Worm (Caenorhabditis elegans) whole organism, L4/young adult: ENCODE data around the gene ptr-5.

Experiments
- W03F9.2 ChIP-seq: fragments of 150-350 bp; optimal IDR thresholded peaks from 2 replicates; lab custom pipeline; 2014; ENCODE audit warnings: missing biosample characterization, missing genetic modification characterization
- dao-5 ChIP-seq: sonication (generic microtip); optimal IDR thresholded peaks from 2 replicates; lab custom pipeline; 2016; ENCODE audit warnings: missing genotype, missing genetic modification characterization, moderate library complexity, missing compliant biosample characterization
- him-1 ChIP-seq: sonication (generic microtip); optimal IDR thresholded peaks from 2 replicates; lab custom pipeline; 2016; ENCODE audit warnings: missing genotype, missing genetic modification reagents, missing genetic modification characterization, missing compliant biosample characterization

ptr-5 gene

ce11 chrX:17369514-17369913 is 51.1 kb downstream of the ptr-5 start:
- TF ChIP-seq him-1 (no peak), dao-5 (tag; lab: Kevin White, UChicago) (no peak), W03F9.2 (tag; lab: Kevin White, UChicago) (no peak)

- TF ChIP-seq W03F9.2 (tag; lab: Kevin White, UChicago): no peak
- TF ChIP-seq dao-5 (tag; lab: Kevin White, UChicago): no peak
- no peak for TF ChIP-seq him-1
Observed at ce11 chrX:17373955-17374354, 55.6 kb downstream of the ptr-5 start.

- TF ChIP-seq him-1 (no peak), W03F9.2 (tag; lab: Kevin White, UChicago) (no peak), dao-5 (tag; lab: Kevin White, UChicago) (no peak)
Observed at ce11 chrX:17374534-17374933, 56.1 kb downstream of the ptr-5 start, which contains the start of gene F10D7.3. F10D7.3 (minus strand) TSS chrX:17374634.

- TF ChIP-seq him-1 (no peak), dao-5 (tag; lab: Kevin White, UChicago) (no peak)
Observed at ce11 chrX:17375877-17376276, 57.5 kb downstream of the ptr-5 start.
